Fruit fly (Drosophila melanogaster): ENCODE measurements around the gene Elys.

Gene Elys

DNA sequence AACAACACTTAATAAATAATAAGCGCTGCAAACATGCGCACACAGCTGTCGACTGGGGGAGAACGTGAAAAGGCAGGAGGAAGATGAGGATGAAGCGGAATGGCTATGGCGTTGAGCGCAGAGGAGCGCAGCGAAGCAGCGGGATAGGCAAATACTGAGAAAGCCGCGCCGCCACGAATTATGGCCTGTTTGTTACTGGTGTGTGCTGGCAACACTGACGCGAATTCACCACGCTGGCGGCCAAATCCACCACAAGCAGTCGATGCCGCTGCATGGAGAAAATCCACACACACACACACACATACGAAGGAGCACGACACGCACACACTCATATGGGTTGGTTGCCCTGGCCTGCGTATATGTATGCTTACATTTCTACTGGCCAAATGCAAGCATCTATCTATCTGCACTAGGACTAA, 15.1 kb upstream of the Elys start (continued):
- TF ChIP-seq lola (GFP tag; optimal IDR thresholded peaks at IDR 0.05) (no peak), CG16813 (GFP tag; IDR thresholded peaks at IDR 0.05; ENCODE audit: partially characterized antibody) (no peak), phol (tag; optimal IDR thresholded peaks at IDR 0.05) (no peak), CG33213 (GFP tag; optimal IDR thresholded peaks at IDR 0.05) (no peak), Nf-YA (GFP tag; IDR thresholded peaks at IDR 0.05) (no peak), dimm (GFP tag; IDR thresholded peaks at IDR 0.05) (no peak), Hr3 (GFP tag; optimal IDR thresholded peaks at IDR 0.05) (no peak), hkb (optimal IDR thresholded peaks at IDR 0.05) (no peak), hkb (GFP tag; IDR thresholded peaks at IDR 0.05) (no peak), Jarid2 (GFP tag; optimal IDR thresholded peaks at IDR 0.05) (no peak), h (optimal IDR thresholded peaks at IDR 0.05) (no peak), exex (tag; optimal IDR thresholded peaks at IDR 0.05) (no peak), Pdp1 (GFP tag; optimal IDR thresholded peaks at IDR 0.05) (no peak), CG16863 (GFP tag; optimal IDR thresholded peaks at IDR 0.05) (no peak), Bteb2 (GFP tag; optimal IDR thresholded peaks at IDR 0.05) (no peak), az2 (GFP tag; optimal IDR thresholded peaks at IDR 0.05) (no peak), ewg (GFP tag; optimal IDR thresholded peaks at IDR 0.05) (peak; percentile 37), CG31224 (GFP tag; IDR thresholded peaks at IDR 0.05) (no peak), Sry-δ (GFP tag; optimal IDR thresholded peaks at IDR 0.05) (no peak), CG9932 (GFP tag; IDR thresholded peaks at IDR 0.05) (peak; percentile 14; the same call in 1 of the 2 replicates), hb (GFP tag; IDR thresholded peaks at IDR 0.05; ENCODE audit: partially characterized antibody) (no peak), HHEX (GFP tag; optimal IDR thresholded peaks at IDR 0.05) (no peak), CG12219 (GFP tag; optimal IDR thresholded peaks at IDR 0.05) (no peak), sima (GFP tag; optimal IDR thresholded peaks at IDR 0.05) (no peak), CG10654 (GFP tag; optimal IDR thresholded peaks at IDR 0.05) (no peak), MESR4 (GFP tag; optimal IDR thresholded peaks at IDR 0.05) (no peak), CG7271 (tag; optimal IDR thresholded peaks at IDR 0.05) (no peak), CG9797 (GFP tag; optimal IDR thresholded peaks at IDR 0.05) (no peak), MTF-1 (GFP tag; optimal IDR thresholded peaks at IDR 0.05; ENCODE audit: borderline replicate concordance) (no peak), CG11560 (tag; IDR thresholded peaks at IDR 0.05) (no peak), YL-1 (GFP tag; optimal IDR thresholded peaks at IDR 0.05) (peak; percentile 51), CG2129 (GFP tag; IDR thresholded peaks at IDR 0.05; ENCODE audit: partially characterized antibody) (no peak), ash1 (GFP tag; optimal IDR thresholded peaks at IDR 0.05) (no peak), mam (GFP tag; optimal IDR thresholded peaks at IDR 0.05) (no peak), CG10147 (GFP tag; optimal IDR thresholded peaks at IDR 0.05) (no peak), gsb (GFP tag; IDR thresholded peaks at IDR 0.05) (no peak), CoRest (tag; optimal IDR thresholded peaks at IDR 0.05) (no peak), peb (GFP tag; IDR thresholded peaks at IDR 0.05) (no peak), ranshi (GFP tag; IDR thresholded peaks at IDR 0.05) (no peak), lmd (GFP tag; IDR thresholded peaks at IDR 0.05) (no peak), Sin3A (optimal IDR thresholded peaks at IDR 0.05) (no peak), CG18764 (GFP tag; optimal IDR thresholded peaks at IDR 0.05) (no peak), CG8765 (GFP tag; IDR thresholded peaks at IDR 0.05) (no peak), CG17186 (GFP tag; optimal IDR thresholded peaks at IDR 0.05) (no peak), cwo (GFP tag; optimal IDR thresholded peaks at IDR 0.05) (no peak), grn (GFP tag; optimal IDR thresholded peaks at IDR 0.05) (no peak), klu (GFP tag; IDR thresholded peaks at IDR 0.05) (no peak), CG7839 (tag; optimal IDR thresholded peaks at IDR 0.05) (no peak), CG8281 (tag; optimal IDR thresholded peaks at IDR 0.05) (no peak), HmgD (GFP tag; optimal IDR thresholded peaks at IDR 0.05) (peak; percentile 10), run (tag; optimal IDR thresholded peaks at IDR 0.05) (no peak), CG2199 (GFP tag; IDR thresholded peaks at IDR 0.05) (no peak; the same call in 2 of the 3 replicates)

All from whole organism, embryonic.